Worm (Caenorhabditis elegans) whole organism, young adult: Measurements from ENCODE around the gene F56D3.1.

Experiments
- ceh-100 ChIP-seq: fragments of 200-800 bp; sonication (Bioruptor generic); IDR thresholded peaks from 2 replicates; pipeline ENCODE4 v1.3.6; 2022; ENCODE audit warnings: missing genetic modification reagents, missing genetic modification characterization, missing compliant biosample characterization
- lag-1 ChIP-seq: fragments of 200-800 bp; sonication (Bioruptor generic); IDR thresholded peaks from 2 replicates; pipeline ENCODE4 v1.3.6; 2022; ENCODE audit warnings: missing genetic modification reagents, missing genetic modification characterization, missing compliant biosample characterization
- madf-8 ChIP-seq: fragments of 200-800 bp; sonication (Bioruptor generic); conservative IDR thresholded peaks from 2 replicates; pipeline ENCODE4 v1.3.6; 2022; ENCODE audit warnings: missing genetic modification reagents, missing genetic modification characterization, missing compliant biosample characterization
- unc-130 ChIP-seq: sonication (generic microtip); optimal IDR thresholded peaks from 2 replicates; lab custom pipeline; 2016; ENCODE audit warnings: missing genetic modification reagents, missing genetic modification characterization, missing compliant biosample characterization
- unc-62 ChIP-seq: fragments of 150-350 bp; optimal IDR thresholded peaks from 2 replicates; lab custom pipeline; 2014; ENCODE audit warnings: missing biosample characterization, missing genetic modification reagents, missing genetic modification characterization

DNA sequence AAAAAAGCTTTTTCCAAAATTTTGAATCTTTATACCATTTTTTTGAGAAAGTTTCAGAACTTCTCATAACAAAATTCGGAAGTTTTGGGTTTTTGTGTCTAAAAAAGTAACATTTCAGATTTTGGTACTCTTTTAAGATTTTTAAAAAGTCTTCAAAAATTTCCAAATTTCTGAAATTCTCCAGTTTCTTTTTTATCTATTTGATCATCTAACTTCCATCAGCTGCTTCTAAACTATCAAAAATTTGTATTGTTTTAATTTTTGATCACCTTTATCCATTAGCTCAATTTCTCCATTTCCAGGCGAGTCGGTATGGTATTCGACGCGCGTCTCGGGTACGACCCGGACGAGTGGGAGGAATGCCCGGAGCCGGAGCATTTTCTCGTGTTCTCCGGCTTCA lies 40.2 kb downstream of the F56D3.1 start, which contains the start of gene cpna-1:
- TF ChIP-seq ceh-100 (GFP tag; lab: Robert Waterston, UW) (no peak), unc-130 (GFP tag; lab: Kevin White, UChicago) (no peak), unc-62 (no peak), lag-1 (GFP tag; lab: Robert Waterston, UW) (no peak), madf-8 (GFP tag; lab: Robert Waterston, UW) (no peak)
